Worm (Caenorhabditis elegans) whole organism, mixed stage, embryonic: ENCODE results near the gene Y32G9A.12.

Experiments
- M03D4.4 ChIP-seq: sonication (generic microtip); optimal IDR thresholded peaks from 2 replicates; lab custom pipeline; 2017; ENCODE audit warnings: mild to moderate bottlenecking, missing genetic modification characterization, missing compliant biosample characterization
- bed-3 ChIP-seq: fragments of 200-800 bp; sonication (Bioruptor generic); optimal IDR thresholded peaks from 3 replicates; lab custom pipeline; 2018; ENCODE audit warnings: mild to moderate bottlenecking, missing genetic modification characterization, moderate library complexity, missing compliant biosample characterization
- blmp-1 ChIP-seq: fragments of 150-350 bp; optimal IDR thresholded peaks from 2 replicates; lab custom pipeline; 2014; ENCODE audit warnings: missing biosample characterization, missing genetic modification characterization
- ceh-39 ChIP-seq: fragments of 150-350 bp; optimal IDR thresholded peaks from 2 replicates; lab custom pipeline; 2014; ENCODE audit warnings: missing biosample characterization, missing genetic modification characterization
- ceh-43 ChIP-seq: fragments of 200-800 bp; sonication (Bioruptor generic); optimal IDR thresholded peaks from 2 replicates; lab custom pipeline; 2018; ENCODE audit warnings: mild to moderate bottlenecking, missing genetic modification characterization, moderate library complexity, missing compliant biosample characterization
- ces-1 ChIP-seq: fragments of 150-350 bp; optimal IDR thresholded peaks from 2 replicates; lab custom pipeline; 2014; ENCODE audit warnings: missing biosample characterization, missing genetic modification reagents, missing genetic modification characterization
- cnd-1 ChIP-seq: fragments of 200-800 bp; sonication (Bioruptor generic); optimal IDR thresholded peaks from 2 replicates; lab custom pipeline; 2018; ENCODE audit warnings: mild to moderate bottlenecking, missing genetic modification characterization, missing compliant biosample characterization
- drap-1 ChIP-seq: fragments of 200-800 bp; sonication (Bioruptor generic); optimal IDR thresholded peaks from 3 replicates; lab custom pipeline; 2018; ENCODE audit warnings: mild to moderate bottlenecking, missing genetic modification characterization, missing compliant biosample characterization
- elt-1 ChIP-seq: sonication (generic microtip); optimal IDR thresholded peaks from 2 replicates; lab custom pipeline; 2017; ENCODE audit warnings: missing genetic modification characterization, mild to moderate bottlenecking, missing compliant biosample characterization, antibody characterized with exemption, moderate library complexity, borderline replicate concordance; ENCODE audit not compliant: insufficient read depth
- elt-3 ChIP-seq: fragments of 150-350 bp; optimal IDR thresholded peaks from 2 replicates; lab custom pipeline; 2014; ENCODE audit warnings: missing biosample characterization, missing genetic modification characterization
- flh-1 ChIP-seq: fragments of 200-800 bp; sonication (Bioruptor generic); optimal IDR thresholded peaks from 2 replicates; lab custom pipeline; 2018; ENCODE audit warnings: mild to moderate bottlenecking, missing genetic modification characterization, moderate library complexity, missing compliant biosample characterization
- ham-2 ChIP-seq: fragments of 200-800 bp; sonication (Bioruptor generic); optimal IDR thresholded peaks from 2 replicates; lab custom pipeline; 2018; ENCODE audit warnings: mild to moderate bottlenecking, missing genetic modification characterization, missing compliant biosample characterization
- hlh-1 ChIP-seq: fragments of 150-350 bp; optimal IDR thresholded peaks from 2 replicates; lab custom pipeline; 2014; ENCODE audit warnings: missing biosample characterization, missing genetic modification reagents, missing genetic modification characterization
- lin-13 ChIP-seq: fragments of 150-350 bp; optimal IDR thresholded peaks from 2 replicates; lab custom pipeline; 2014; ENCODE audit warnings: missing biosample characterization, missing genetic modification characterization
- lin-32 ChIP-seq: fragments of 200-800 bp; sonication (Bioruptor generic); optimal IDR thresholded peaks from 2 replicates; lab custom pipeline; 2018; ENCODE audit warnings: mild to moderate bottlenecking, missing genetic modification characterization, missing compliant biosample characterization
- lsy-2 ChIP-seq: fragments of 150-350 bp; optimal IDR thresholded peaks from 2 replicates; lab custom pipeline; 2014; ENCODE audit warnings: missing biosample characterization, missing genetic modification characterization
- mab-5 ChIP-seq: fragments of 150-350 bp; optimal IDR thresholded peaks from 2 replicates; lab custom pipeline; 2014; ENCODE audit warnings: missing biosample characterization, missing genetic modification characterization
- mep-1 ChIP-seq: fragments of 150-350 bp; optimal IDR thresholded peaks from 2 replicates; lab custom pipeline; 2017; ENCODE audit warnings: missing biosample characterization, missing genetic modification reagents, missing genetic modification characterization, inconsistent platforms
- mls-2 ChIP-seq: sonication (generic microtip); optimal IDR thresholded peaks from 2 replicates; lab custom pipeline; 2016; ENCODE audit warnings: mild to moderate bottlenecking, missing genetic modification characterization, moderate library complexity, missing compliant biosample characterization
- nhr-12 ChIP-seq: fragments of 150-350 bp; optimal IDR thresholded peaks from 2 replicates; lab custom pipeline; 2014; ENCODE audit warnings: missing biosample characterization, missing genetic modification characterization
- nhr-2 ChIP-seq: fragments of 150-350 bp; optimal IDR thresholded peaks from 2 replicates; lab custom pipeline; 2014; ENCODE audit warnings: missing biosample characterization, missing genetic modification characterization
- nhr-237 ChIP-seq: fragments of 150-350 bp; optimal IDR thresholded peaks from 2 replicates; lab custom pipeline; 2014; ENCODE audit warnings: missing biosample characterization, missing genetic modification characterization
- nhr-28 ChIP-seq: fragments of 150-350 bp; optimal IDR thresholded peaks from 2 replicates; lab custom pipeline; 2014; ENCODE audit warnings: missing biosample characterization, missing genetic modification characterization
- nhr-76 ChIP-seq: sonication (generic microtip); optimal IDR thresholded peaks from 2 replicates; lab custom pipeline; 2017; ENCODE audit warnings: missing biosample characterization, missing genetic modification characterization
- pha-4 ChIP-seq: fragments of 150-350 bp; optimal IDR thresholded peaks from 2 replicates; lab custom pipeline; 2018; ENCODE audit warnings: missing biosample characterization, missing genetic modification reagents, missing genetic modification characterization
- sem-2 ChIP-seq: fragments of 200-800 bp; sonication (Bioruptor generic); optimal IDR thresholded peaks from 2 replicates; lab custom pipeline; 2018; ENCODE audit warnings: mild to moderate bottlenecking, missing genetic modification characterization, missing compliant biosample characterization
- snpc-4 ChIP-seq: fragments of 150-350 bp; optimal IDR thresholded peaks from 2 replicates; lab custom pipeline; 2014; ENCODE audit warnings: missing biosample characterization, missing genetic modification characterization
- sptf-1 ChIP-seq: sonication (generic microtip); optimal IDR thresholded peaks from 2 replicates; lab custom pipeline; 2017; ENCODE audit warnings: mild to moderate bottlenecking, missing genetic modification characterization, moderate library complexity, missing compliant biosample characterization
- tbx-8 ChIP-seq: fragments of 200-800 bp; sonication (Bioruptor generic); optimal IDR thresholded peaks from 2 replicates; lab custom pipeline; 2018; ENCODE audit warnings: mild to moderate bottlenecking, missing genetic modification characterization, moderate library complexity, missing compliant biosample characterization
- unc-120 ChIP-seq: sonication (generic microtip); optimal IDR thresholded peaks from 2 replicates; lab custom pipeline; 2017; ENCODE audit warnings: missing genetic modification characterization, missing compliant biosample characterization; ENCODE audit not compliant: poor library complexity, severe bottlenecking
- unc-39 ChIP-seq: fragments of 150-350 bp; optimal IDR thresholded peaks from 2 replicates; lab custom pipeline; 2014; ENCODE audit warnings: missing biosample characterization, missing genetic modification characterization
- unc-62 ChIP-seq: fragments of 150-350 bp; optimal IDR thresholded peaks from 2 replicates; lab custom pipeline; 2014; ENCODE audit warnings: missing biosample characterization, missing genetic modification reagents, missing genetic modification characterization
- zip-8 ChIP-seq: fragments of 150-350 bp; optimal IDR thresholded peaks from 2 replicates; lab custom pipeline; 2014; ENCODE audit warnings: missing biosample characterization, missing genetic modification characterization

The Y32G9A.12 gene

ce11 chrV:1892567-1893277 is 27.3 kb downstream of the Y32G9A.12 start, which contains the start of gene zig-11:
TSS of gene zig-11 (minus strand) at chrV:1892939.
- TF ChIP-seq flh-1 (GFP tag; lab: Kevin White, UChicago): no peak
- peak; percentile 85 for TF ChIP-seq lsy-2

ce11 chrV:1889996-1890395 is 30.0 kb downstream of the Y32G9A.12 start:
- TF ChIP-seq ham-2 (GFP tag; lab: Kevin White, UChicago): no peak
- peak; percentile 48 for TF ChIP-seq hlh-1 (tag; lab: Kevin White, UChicago)

ce11 chrV:1888299-1888698 is 31.7 kb downstream of the Y32G9A.12 start:
- TF ChIP-seq nhr-237 (no peak), nhr-12 (tag; lab: Kevin White, UChicago) (no peak), nhr-28 (tag; lab: Kevin White, UChicago) (no peak), flh-1 (GFP tag; lab: Kevin White, UChicago) (no peak), drap-1 (GFP tag; lab: Kevin White, UChicago) (no peak), tbx-8 (GFP tag; lab: Kevin White, UChicago) (no peak), hlh-1 (tag; lab: Kevin White, UChicago) (no peak), ces-1 (GFP tag; lab: Kevin White, UChicago) (no peak), unc-39 (tag; lab: Kevin White, UChicago) (no peak), unc-62 (GFP tag; lab: Kevin White, UChicago) (no peak), ham-2 (GFP tag; lab: Kevin White, UChicago) (no peak), elt-3 (tag; lab: Kevin White, UChicago) (no peak), bed-3 (GFP tag; lab: Kevin White, UChicago) (no peak), lin-32 (GFP tag; lab: Kevin White, UChicago) (no peak), M03D4.4 (tag; lab: Kevin White, UChicago) (no peak), blmp-1 (tag; lab: Kevin White, UChicago) (no peak), mab-5 (tag; lab: Kevin White, UChicago) (no peak)
- TF ChIP-seq, all 35 proteins: peak for 0

- TF ChIP-seq mls-2 (tag; lab: Kevin White, UChicago) (no peak), M03D4.4 (tag; lab: Kevin White, UChicago) (no peak), unc-120 (tag; lab: Kevin White, UChicago) (no peak), unc-39 (tag; lab: Kevin White, UChicago) (no peak), snpc-4 (tag; lab: Kevin White, UChicago) (no peak), ceh-39 (tag; lab: Kevin White, UChicago) (no peak), sem-2 (GFP tag; lab: Kevin White, UChicago) (no peak), mep-1 (no peak), flh-1 (GFP tag; lab: Kevin White, UChicago) (no peak), elt-1 (tag; lab: Kevin White, UChicago) (no peak), nhr-76 (tag; lab: Kevin White, UChicago) (no peak), nhr-12 (tag; lab: Kevin White, UChicago) (no peak), ceh-43 (GFP tag; lab: Kevin White, UChicago) (no peak), lin-13 (tag; lab: Kevin White, UChicago) (no peak), lin-32 (GFP tag; lab: Kevin White, UChicago) (no peak)
Observed at ce11 chrV:1886997-1887396, 33.0 kb downstream of the Y32G9A.12 start.

- no peak for TF ChIP-seq drap-1 (GFP tag; lab: Kevin White, UChicago)
- no peak for TF ChIP-seq mls-2 (tag; lab: Kevin White, UChicago)
- TF ChIP-seq sem-2 (GFP tag; lab: Kevin White, UChicago): no peak
- TF ChIP-seq sptf-1: no peak
- TF ChIP-seq nhr-28 (tag; lab: Kevin White, UChicago): no peak
- TF ChIP-seq nhr-2 (tag; lab: Kevin White, UChicago): no peak
- no peak for TF ChIP-seq ceh-39 (tag; lab: Kevin White, UChicago)
- no peak for TF ChIP-seq tbx-8 (GFP tag; lab: Kevin White, UChicago)
- TF ChIP-seq nhr-12 (tag; lab: Kevin White, UChicago): no peak
- no peak for TF ChIP-seq lsy-2
- TF ChIP-seq pha-4: no peak
- no peak for TF ChIP-seq cnd-1 (tag; lab: Kevin White, UChicago)
- no peak for TF ChIP-seq ceh-43 (GFP tag; lab: Kevin White, UChicago)
- no peak for TF ChIP-seq nhr-76 (tag; lab: Kevin White, UChicago)
- no peak for TF ChIP-seq unc-62 (GFP tag; lab: Kevin White, UChicago)
- no peak for TF ChIP-seq lin-32 (GFP tag; lab: Kevin White, UChicago)
- TF ChIP-seq lin-13 (tag; lab: Kevin White, UChicago): no peak
- TF ChIP-seq elt-1 (tag; lab: Kevin White, UChicago): no peak
- no peak for TF ChIP-seq M03D4.4 (tag; lab: Kevin White, UChicago)
- no peak for TF ChIP-seq zip-8 (tag; lab: Kevin White, UChicago)
Observed at ce11 chrV:1883131-1883530, 36.9 kb downstream of the Y32G9A.12 start.
